Fruit fly (Drosophila melanogaster) whole organism, embryonic: Measurements from ENCODE around the gene Rbcn-3B.

Source experiments
- CG10565 ChIP-seq: fragments of 200-800 bp; sonication (Bioruptor generic); optimal IDR thresholded peaks from 3 replicates; lab custom pipeline; 2016; ENCODE audit warnings: missing biosample characterization, mild to moderate bottlenecking, missing genetic modification characterization
- CG11723 ChIP-seq: fragments of 200-800 bp; sonication (Bioruptor generic); optimal IDR thresholded peaks from 2 replicates; lab custom pipeline; 2017; ENCODE audit warnings: missing biosample characterization, mild to moderate bottlenecking, missing genetic modification characterization
- CG13775 ChIP-seq: fragments of 200-800 bp; sonication (Bioruptor generic); optimal IDR thresholded peaks from 3 replicates; lab custom pipeline; 2017; ENCODE audit warnings: missing biosample characterization, mild to moderate bottlenecking, missing genetic modification characterization
- CG14710 ChIP-seq: fragments of 200-800 bp; sonication (Bioruptor generic); optimal IDR thresholded peaks from 3 replicates; lab custom pipeline; 2019; ENCODE audit warnings: missing biosample characterization, mild to moderate bottlenecking, missing genetic modification characterization, moderate library complexity
- CG15011 ChIP-seq: fragments of 200-800 bp; sonication (Bioruptor generic); optimal IDR thresholded peaks from 3 replicates; lab custom pipeline; 2018; ENCODE audit warnings: missing biosample characterization, mild to moderate bottlenecking, missing genetic modification characterization
- CG15479 ChIP-seq: fragments of 200-800 bp; sonication (Bioruptor generic); optimal IDR thresholded peaks from 3 replicates; lab custom pipeline; 2019; ENCODE audit warnings: missing biosample characterization, mild to moderate bottlenecking, missing genetic modification characterization, moderate library complexity
- CG16813 ChIP-seq: fragments of 200-800 bp; sonication (Bioruptor generic); IDR thresholded peaks from 3 replicates; pipeline ENCODE4 v1.3.6; 2022; ENCODE audit warnings: missing biosample characterization, missing genetic modification characterization; ENCODE audit not compliant: partially characterized antibody
- CG18764 ChIP-seq: fragments of 200-800 bp; sonication (Bioruptor generic); optimal IDR thresholded peaks from 3 replicates; lab custom pipeline; 2016; ENCODE audit warnings: missing biosample characterization, missing genetic modification characterization
- CG2116 ChIP-seq: fragments of 200-800 bp; sonication (Bioruptor generic); optimal IDR thresholded peaks from 3 replicates; lab custom pipeline; 2018; ENCODE audit warnings: missing biosample characterization, mild to moderate bottlenecking, missing genetic modification characterization
- CG30020 ChIP-seq: fragments of 200-800 bp; optimal IDR thresholded peaks from 2 replicates; lab custom pipeline; 2019; ENCODE audit warnings: missing biosample characterization, mild to moderate bottlenecking, missing genetic modification characterization, moderate library complexity
- CG30403 ChIP-seq: fragments of 200-800 bp; sonication (Bioruptor generic); optimal IDR thresholded peaks from 3 replicates; lab custom pipeline; 2016; ENCODE audit warnings: missing biosample characterization, missing genetic modification characterization
- CG31224 ChIP-seq: fragments of 200-800 bp; sonication (Bioruptor generic); IDR thresholded peaks from 2 replicates; pipeline ENCODE4 v1.3.6; 2022; ENCODE audit warnings: missing biosample characterization, missing genetic modification characterization
- CG32772 ChIP-seq: fragments of 200-800 bp; sonication (Bioruptor generic); IDR thresholded peaks from 2 replicates; pipeline ENCODE4 v1.3.6; 2022; ENCODE audit warnings: missing biosample characterization, missing genetic modification characterization
- CG5180 ChIP-seq: fragments of 200-800 bp; sonication (Bioruptor generic); optimal IDR thresholded peaks from 3 replicates; lab custom pipeline; 2017; ENCODE audit warnings: missing biosample characterization, missing genetic modification characterization, mild to moderate bottlenecking, moderate library complexity, missing genetic modification reagents
- CG6654 ChIP-seq: fragments of 200-800 bp; sonication (Bioruptor generic); optimal IDR thresholded peaks from 2 replicates; lab custom pipeline; 2017; ENCODE audit warnings: missing biosample characterization, mild to moderate bottlenecking, missing genetic modification characterization
- CG8765 ChIP-seq: fragments of 200-800 bp; sonication (Bioruptor generic); IDR thresholded peaks from 2 replicates; pipeline ENCODE4 v1.3.6; 2022; ENCODE audit warnings: missing biosample characterization, missing genetic modification characterization
- CG9797 ChIP-seq: fragments of 200-800 bp; sonication (Bioruptor generic); optimal IDR thresholded peaks from 3 replicates; lab custom pipeline; 2018; ENCODE audit warnings: missing biosample characterization, mild to moderate bottlenecking, missing genetic modification characterization
- Dp ChIP-seq: fragments of 200-800 bp; sonication (Bioruptor generic); optimal IDR thresholded peaks from 2 replicates; lab custom pipeline; 2018; ENCODE audit warnings: missing biosample characterization, mild to moderate bottlenecking, missing genetic modification characterization, moderate library complexity
- E2f2 ChIP-seq: fragments of 200-800 bp; sonication (Bioruptor generic); IDR thresholded peaks from 2 replicates; pipeline ENCODE4 v1.3.6; 2022; ENCODE audit warnings: missing biosample characterization, missing genetic modification characterization
- Elba2 ChIP-seq: fragments of 200-800 bp; sonication (Bioruptor generic); optimal IDR thresholded peaks from 3 replicates; lab custom pipeline; 2016; ENCODE audit warnings: missing biosample characterization, missing genetic modification characterization
- Ets97D ChIP-seq: fragments of 200-800 bp; sonication (Bioruptor generic); optimal IDR thresholded peaks from 3 replicates; lab custom pipeline; 2016; ENCODE audit warnings: missing biosample characterization, missing genetic modification characterization
- Hmr ChIP-seq: fragments of 200-800 bp; sonication (Bioruptor generic); optimal IDR thresholded peaks from 3 replicates; lab custom pipeline; 2017; ENCODE audit warnings: mild to moderate bottlenecking, missing biosample characterization, missing genetic modification reagents, missing genetic modification characterization
- Hr3 ChIP-seq: fragments of 200-800 bp; sonication (Bioruptor generic); optimal IDR thresholded peaks from 3 replicates; lab custom pipeline; 2016; ENCODE audit warnings: missing biosample characterization, missing genetic modification characterization
- Jarid2 ChIP-seq: fragments of 200-800 bp; sonication (Bioruptor generic); optimal IDR thresholded peaks from 3 replicates; lab custom pipeline; 2017; ENCODE audit warnings: mild to moderate bottlenecking, missing biosample characterization, missing genetic modification reagents, missing genetic modification characterization
- Lhr ChIP-seq: fragments of 200-800 bp; sonication (Bioruptor generic); optimal IDR thresholded peaks from 3 replicates; lab custom pipeline; 2017; ENCODE audit warnings: mild to moderate bottlenecking, missing biosample characterization, missing genetic modification reagents, missing genetic modification characterization
- Nf-YC ChIP-seq: fragments of 200-800 bp; optimal IDR thresholded peaks from 3 replicates; lab custom pipeline; 2019; ENCODE audit warnings: missing biosample characterization, mild to moderate bottlenecking, missing genetic modification characterization, moderate library complexity
- Sin3A ChIP-seq: fragments of >200 bp; optimal IDR thresholded peaks from 2 replicates; lab custom pipeline; 2018
- YL-1 ChIP-seq: fragments of 200-800 bp; sonication (Bioruptor generic); optimal IDR thresholded peaks from 3 replicates; lab custom pipeline; 2017; ENCODE audit warnings: missing biosample characterization, mild to moderate bottlenecking, missing genetic modification characterization
- br ChIP-seq: fragments of >200 bp; optimal IDR thresholded peaks from 2 replicates; lab custom pipeline; 2017
- dimm ChIP-seq: fragments of 200-800 bp; sonication (Bioruptor generic); IDR thresholded peaks from 2 replicates; pipeline ENCODE4 v1.3.6; 2022; ENCODE audit warnings: missing biosample characterization, missing genetic modification characterization
- ftz-f1 ChIP-seq: fragments of 200-800 bp; sonication (Bioruptor generic); optimal IDR thresholded peaks from 2 replicates; lab custom pipeline; 2016; ENCODE audit warnings: missing biosample characterization, missing genetic modification characterization
- gfzf ChIP-seq: fragments of 200-800 bp; sonication (Bioruptor generic); optimal IDR thresholded peaks from 2 replicates; lab custom pipeline; 2016; ENCODE audit warnings: missing biosample characterization, mild to moderate bottlenecking, missing genetic modification characterization, moderate library complexity
- gsb ChIP-seq: fragments of 200-800 bp; sonication (Bioruptor generic); IDR thresholded peaks from 2 replicates; pipeline ENCODE4 v1.3.6; 2022; ENCODE audit warnings: missing biosample characterization, missing genetic modification characterization
- jigr1 ChIP-seq: fragments of 200-800 bp; sonication (Bioruptor generic); IDR thresholded peaks from 3 replicates; pipeline ENCODE4 v1.3.6; 2022; ENCODE audit warnings: missing biosample characterization, missing genetic modification characterization
- nerfin-1 ChIP-seq: fragments of 200-800 bp; sonication (Bioruptor generic); optimal IDR thresholded peaks from 3 replicates; lab custom pipeline; 2019; ENCODE audit warnings: missing biosample characterization, mild to moderate bottlenecking, missing genetic modification characterization, moderate library complexity
- nmo ChIP-seq: fragments of 200-800 bp; sonication (Bioruptor generic); optimal IDR thresholded peaks from 2 replicates; lab custom pipeline; 2018; ENCODE audit warnings: missing biosample characterization, mild to moderate bottlenecking, missing genetic modification characterization, moderate library complexity
- pho ChIP-seq: fragments of 200-800 bp; sonication (Bioruptor generic); optimal IDR thresholded peaks from 2 replicates; lab custom pipeline; 2016; ENCODE audit warnings: missing biosample characterization, missing genetic modification characterization
- ro ChIP-seq: fragments of 200-800 bp; sonication (Bioruptor generic); IDR thresholded peaks from 2 replicates; pipeline ENCODE4 v1.3.6; 2022; ENCODE audit warnings: missing biosample characterization, missing genetic modification characterization
- sqz ChIP-seq: fragments of 200-800 bp; sonication (Bioruptor generic); optimal IDR thresholded peaks from 3 replicates; lab custom pipeline; 2018; ENCODE audit warnings: missing biosample characterization, mild to moderate bottlenecking, missing genetic modification characterization
- unpg ChIP-seq: fragments of 200-800 bp; sonication (Bioruptor generic); optimal IDR thresholded peaks from 3 replicates; lab custom pipeline; 2018; ENCODE audit warnings: missing biosample characterization, mild to moderate bottlenecking, missing genetic modification characterization, moderate library complexity
- usp ChIP-seq: fragments of >200 bp; optimal IDR thresholded peaks from 2 replicates; lab custom pipeline; 2017; ENCODE audit warnings: missing biosample characterization, missing genetic modification characterization

Rbcn-3B gene

DNA sequence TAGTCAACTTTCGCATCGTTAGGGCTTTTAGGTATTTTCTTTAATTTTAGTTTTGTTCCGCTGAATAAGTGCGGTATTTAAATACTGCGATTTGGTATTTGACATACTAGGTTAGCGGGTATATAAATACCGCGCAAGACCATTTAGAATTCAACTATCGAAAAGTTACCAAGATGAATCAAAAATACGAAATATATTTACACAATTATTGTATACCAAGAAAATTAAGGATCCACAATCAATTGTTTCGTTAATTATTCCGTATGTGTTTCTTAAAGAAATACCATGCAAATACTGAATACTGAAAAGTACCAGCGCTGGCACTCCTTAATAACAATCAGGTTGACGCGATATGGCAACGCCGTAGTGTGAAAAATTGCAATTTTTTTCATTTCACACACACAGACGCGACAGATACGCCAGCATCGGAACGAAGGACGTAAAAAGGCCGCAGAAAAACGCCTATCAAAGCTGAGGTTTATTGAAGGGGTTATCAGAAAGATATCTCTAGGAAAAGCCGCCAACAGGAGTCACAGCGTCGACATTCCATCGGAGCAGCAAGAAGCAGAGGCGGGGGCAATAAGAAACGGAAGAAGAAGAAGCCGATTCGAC lies 35.1 kb upstream of the Rbcn-3B start, which contains the start of the genes Pgam5 and Vps26 (continued):
- no peak for TF ChIP-seq unpg (GFP tag; lab: Kevin White, UChicago)
- TF ChIP-seq br (lab: Kevin White, UChicago): no peak
- TF ChIP-seq dimm: no peak
- no peak for TF ChIP-seq usp (GFP tag; lab: Kevin White, UChicago)
- TF ChIP-seq ro: no peak
- no peak for TF ChIP-seq CG6654 (GFP tag; lab: Kevin White, UChicago)
- no peak for TF ChIP-seq CG15479 (GFP tag; lab: Kevin White, UChicago)
- TF ChIP-seq nerfin-1 (tag; lab: Kevin White, UChicago): peak; percentile 91
- TF ChIP-seq pho (GFP tag; lab: Kevin White, UChicago): no peak
- peak; percentile 97 for TF ChIP-seq sqz (GFP tag; lab: Kevin White, UChicago)
- TF ChIP-seq Elba2 (GFP tag; lab: Kevin White, UChicago): peak; percentile 83
- TF ChIP-seq Ets97D (GFP tag; lab: Kevin White, UChicago): peak; percentile 49
- no peak for TF ChIP-seq CG30403 (GFP tag; lab: Kevin White, UChicago)
- no peak for TF ChIP-seq Jarid2
- no peak for TF ChIP-seq CG10565 (GFP tag; lab: Kevin White, UChicago)
- TF ChIP-seq CG5180 (GFP tag; lab: Kevin White, UChicago): no peak
- peak; percentile 69 for TF ChIP-seq CG9797 (GFP tag; lab: Kevin White, UChicago)
- TF ChIP-seq CG2116 (GFP tag; lab: Kevin White, UChicago): peak; percentile 30
- no peak for TF ChIP-seq CG31224 (GFP tag; lab: Robert Waterston, UW)
- peak; percentile 21 for TF ChIP-seq Dp
- TF ChIP-seq CG13775 (GFP tag; lab: Kevin White, UChicago): no peak
- TF ChIP-seq Hmr (GFP tag; lab: Kevin White, UChicago): no peak
- TF ChIP-seq Lhr: no peak
- TF ChIP-seq nmo (GFP tag; lab: Kevin White, UChicago): peak; percentile 47
- no peak for TF ChIP-seq ftz-f1
- peak; percentile 51 for TF ChIP-seq Sin3A (lab: Kevin White, UChicago)
- no peak for TF ChIP-seq gsb
- TF ChIP-seq CG8765: no peak
- peak; percentile 12 for TF ChIP-seq Nf-YC (tag; lab: Kevin White, UChicago)
- TF ChIP-seq Hr3 (GFP tag; lab: Kevin White, UChicago): no peak
- TF ChIP-seq gfzf (GFP tag; lab: Kevin White, UChicago): peak; percentile 67
- TF ChIP-seq E2f2: peak; percentile 19; the same call in 1 of the 2 replicates
- no peak for TF ChIP-seq CG18764
- peak; percentile 48 for TF ChIP-seq CG30020 (tag; lab: Kevin White, UChicago)
- TF ChIP-seq CG14710 (tag; lab: Kevin White, UChicago): peak; percentile 52
- no peak for TF ChIP-seq jigr1 (GFP tag; lab: Robert Waterston, UW)
- TF ChIP-seq YL-1 (GFP tag; lab: Kevin White, UChicago): peak; percentile 72
- no peak for TF ChIP-seq CG11723 (GFP tag; lab: Kevin White, UChicago)
- TF ChIP-seq CG15011: no peak
- TF ChIP-seq CG32772: 0 out of 2 replicates have a peak, but pooled peaks have one; percentile 28
- no peak for TF ChIP-seq CG16813 (GFP tag; lab: Robert Waterston, UW)
